Worm (Caenorhabditis elegans): ENCODE measurements around the gene madf-1.

ce11 chrIV:874677-875076, 43.0 kb upstream of the madf-1 start, which contains the start of gene Y55F3BR.1:
- TF ChIP-seq W03F9.2 (tag; optimal IDR thresholded peaks at IDR 0.05) (no peak), him-1 (tag; optimal IDR thresholded peaks at IDR 0.05) (no peak)
